Worm (Caenorhabditis elegans) whole organism, L1 larva: ENCODE measurements around the gene W05E10.5.

Experiments
- F16B12.6 ChIP-seq: fragments of 150-350 bp; optimal IDR thresholded peaks from 2 replicates; lab custom pipeline; 2014; ENCODE audit warnings: missing biosample characterization, missing genetic modification characterization
- alr-1 ChIP-seq: fragments of 200-800 bp; sonication (Bioruptor generic); optimal IDR thresholded peaks from 2 replicates; lab custom pipeline; 2018; ENCODE audit warnings: borderline replicate concordance, mild to moderate bottlenecking, missing genetic modification characterization, missing compliant biosample characterization
- lir-3 ChIP-seq: sonication (generic microtip); optimal IDR thresholded peaks from 2 replicates; lab custom pipeline; 2016; ENCODE audit warnings: mild to moderate bottlenecking, missing genetic modification characterization, moderate library complexity, missing compliant biosample characterization; ENCODE audit not compliant: poor library complexity
- unc-86 ChIP-seq: sonication (generic microtip); optimal IDR thresholded peaks from 2 replicates; lab custom pipeline; 2016; ENCODE audit warnings: missing genetic modification characterization, missing compliant biosample characterization

- TF ChIP-seq lir-3 (tag; lab: Kevin White, UChicago): no peak
- no peak for TF ChIP-seq unc-86
- no peak for TF ChIP-seq alr-1
- TF ChIP-seq F16B12.6 (tag; lab: Kevin White, UChicago): no peak
Observed at ce11 chrV:11674594-11675579, 20.6 kb downstream of the W05E10.5 start.
